Worm (Caenorhabditis elegans) whole organism, midembryonic: Measurements from ENCODE around the gene Y37E11B.1.

Experiments
- T22C8.4 ChIP-seq: fragments of 200-800 bp; sonication (Bioruptor generic); IDR thresholded peaks from 2 replicates; pipeline ENCODE4 v1.3.6; 2022; ENCODE audit warnings: missing genetic modification characterization, missing compliant biosample characterization
- cog-1 ChIP-seq: sonication (generic microtip); optimal IDR thresholded peaks from 2 replicates; lab custom pipeline; 2016; ENCODE audit warnings: missing genetic modification characterization, missing compliant biosample characterization
- flt-1 ChIP-seq: fragments of 200-800 bp; sonication (Bioruptor generic); IDR thresholded peaks from 2 replicates; pipeline ENCODE4 v1.3.6; 2022; ENCODE audit warnings: missing genetic modification characterization, missing compliant biosample characterization
- klf-2 ChIP-seq: fragments of 200-800 bp; sonication (Bioruptor generic); conservative IDR thresholded peaks from 2 replicates; pipeline ENCODE4 v1.3.6; 2022; ENCODE audit warnings: missing genetic modification reagents, missing genetic modification characterization, missing compliant biosample characterization
- med-1 ChIP-seq: sonication (generic microtip); optimal IDR thresholded peaks from 2 replicates; lab custom pipeline; 2017; ENCODE audit warnings: missing genetic modification characterization, mild to moderate bottlenecking, missing compliant biosample characterization, antibody characterized with exemption, missing genetic modification reagents; ENCODE audit not compliant: insufficient read depth
- ref-1 ChIP-seq: fragments of 200-800 bp; sonication (Bioruptor generic); conservative IDR thresholded peaks from 2 replicates; pipeline ENCODE4 v1.3.6; 2022; ENCODE audit warnings: missing genetic modification reagents, missing genetic modification characterization, missing compliant biosample characterization
- tab-1 ChIP-seq: fragments of 200-800 bp; sonication (Bioruptor generic); IDR thresholded peaks from 2 replicates; pipeline ENCODE4 v1.3.6; 2022; ENCODE audit warnings: missing genetic modification characterization, missing compliant biosample characterization
- ztf-23 ChIP-seq: fragments of 200-800 bp; sonication (Bioruptor generic); IDR thresholded peaks from 2 replicates; pipeline ENCODE4 v1.3.6; 2022; ENCODE audit warnings: missing genetic modification reagents, missing genetic modification characterization, missing compliant biosample characterization
- ztf-29 ChIP-seq: fragments of 200-800 bp; sonication (Bioruptor generic); IDR thresholded peaks from 2 replicates; pipeline ENCODE4 v1.3.6; 2022; ENCODE audit warnings: missing genetic modification reagents, missing genetic modification characterization, missing compliant biosample characterization

Gene Y37E11B.1

ce11 chrIV:3579477-3579975 is at the start of gene Y37E11B.1:
TSS of gene Y37E11B.1 (plus strand) at chrIV:3579621.
- TF ChIP-seq ref-1 (no peak), klf-2 (GFP tag; lab: Robert Waterston, UW) (no peak), med-1 (GFP tag; lab: Kevin White, UChicago) (no peak), flt-1 (no peak), ztf-23 (GFP tag; lab: Robert Waterston, UW) (no peak), ztf-29 (GFP tag; lab: Robert Waterston, UW) (no peak), T22C8.4 (GFP tag; lab: Robert Waterston, UW) (no peak), tab-1 (GFP tag; lab: Robert Waterston, UW) (no peak), cog-1 (tag; lab: Kevin White, UChicago) (no peak)

DNA sequence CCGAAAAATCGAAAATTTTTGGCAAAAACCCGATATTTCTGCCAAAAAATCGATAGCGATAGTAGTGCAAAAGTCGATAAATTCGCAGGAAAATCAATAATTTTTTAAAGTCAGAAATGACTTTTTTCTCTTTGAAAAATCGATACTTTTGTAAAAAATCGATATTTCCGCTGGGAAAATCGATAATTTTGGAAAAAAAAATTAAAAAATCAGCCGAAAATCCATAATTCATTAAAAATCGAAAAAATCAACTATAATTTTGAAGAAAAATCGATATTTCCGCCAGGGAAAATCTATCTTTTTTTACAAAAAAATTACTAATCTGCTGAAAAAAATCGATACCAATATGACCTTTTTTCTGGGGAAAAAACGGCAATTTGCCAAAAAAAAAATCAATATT is 47.9 kb upstream of the Y37E11B.1 start:
- TF ChIP-seq klf-2 (GFP tag; lab: Robert Waterston, UW) (no peak), T22C8.4 (GFP tag; lab: Robert Waterston, UW) (peak; percentile 66; the same call in 1 of the 2 replicates)

DNA sequence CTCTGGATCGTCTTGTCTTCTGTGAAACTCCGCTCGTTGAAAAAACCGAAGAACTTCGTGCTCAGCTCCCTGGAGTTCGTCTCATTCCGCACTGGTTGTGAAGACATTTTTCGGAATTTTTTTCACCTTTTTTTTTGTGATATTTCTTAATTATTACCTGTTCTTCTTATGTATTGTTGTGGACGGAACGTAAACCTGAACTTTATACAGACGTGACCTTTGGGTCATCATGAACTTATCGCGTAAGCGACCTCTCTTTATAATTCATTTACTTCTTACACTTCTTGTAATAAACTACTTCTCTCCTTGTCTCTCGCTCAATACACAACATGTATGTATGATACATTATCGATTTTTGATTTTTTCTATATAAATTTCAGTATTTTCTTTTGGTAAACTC is 47.3 kb upstream of the Y37E11B.1 start, which contains the start of gene M57.1:
Gene M57.1 (plus strand): TSS at position 301 of the 400 bp plus-strand sequence.
- TF ChIP-seq ref-1, result no peak
- no peak for TF ChIP-seq ztf-29 (GFP tag; lab: Robert Waterston, UW)
- TF ChIP-seq med-1 (GFP tag; lab: Kevin White, UChicago), result no peak
- no peak for TF ChIP-seq klf-2 (GFP tag; lab: Robert Waterston, UW)
- TF ChIP-seq T22C8.4 (GFP tag; lab: Robert Waterston, UW), result no peak

- no peak for TF ChIP-seq ztf-23 (GFP tag; lab: Robert Waterston, UW)
- TF ChIP-seq tab-1 (GFP tag; lab: Robert Waterston, UW), result no peak
- no peak for TF ChIP-seq cog-1 (tag; lab: Kevin White, UChicago)
- TF ChIP-seq med-1 (GFP tag; lab: Kevin White, UChicago), result no peak
- TF ChIP-seq ztf-29 (GFP tag; lab: Robert Waterston, UW), result no peak
- no peak for TF ChIP-seq flt-1
- no peak for TF ChIP-seq klf-2 (GFP tag; lab: Robert Waterston, UW)
- no peak for TF ChIP-seq T22C8.4 (GFP tag; lab: Robert Waterston, UW)
- TF ChIP-seq ref-1, result no peak
Measured at ce11 chrIV:3532989-3533388, 46.4 kb upstream of the Y37E11B.1 start.

ce11 chrIV:3539253-3539652 is 40.2 kb upstream of the Y37E11B.1 start:
- TF ChIP-seq T22C8.4 (GFP tag; lab: Robert Waterston, UW) (no peak), flt-1 (no peak), klf-2 (GFP tag; lab: Robert Waterston, UW) (no peak), cog-1 (tag; lab: Kevin White, UChicago) (no peak), ztf-29 (GFP tag; lab: Robert Waterston, UW) (no peak), tab-1 (GFP tag; lab: Robert Waterston, UW) (no peak), ztf-23 (GFP tag; lab: Robert Waterston, UW) (no peak), ref-1 (no peak), med-1 (GFP tag; lab: Kevin White, UChicago) (no peak)

DNA sequence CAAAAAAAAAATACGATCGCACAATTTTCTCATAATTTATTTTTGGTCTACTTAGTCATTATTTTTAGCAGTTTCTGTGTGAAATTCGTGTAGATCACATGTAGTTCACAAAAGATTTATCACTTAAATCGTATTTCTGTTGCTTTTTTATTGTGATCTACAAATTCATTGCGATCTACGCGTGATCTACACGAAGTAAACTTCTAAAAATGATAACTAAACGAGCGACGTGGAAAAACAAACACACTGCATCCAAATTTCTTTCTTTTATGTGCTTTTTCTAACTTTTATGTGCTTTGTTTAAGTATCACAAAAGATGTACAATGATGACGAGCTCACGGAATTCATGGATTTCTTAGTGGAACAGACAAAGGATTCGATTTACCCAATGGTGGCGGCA is 39.5 kb upstream of the Y37E11B.1 start, which contains the start of gene B0212.3:
Gene B0212.3 (plus strand): TSS at position 301 of the 400 bp plus-strand sequence.
- TF ChIP-seq tab-1 (GFP tag; lab: Robert Waterston, UW) (no peak), ztf-29 (GFP tag; lab: Robert Waterston, UW) (no peak), T22C8.4 (GFP tag; lab: Robert Waterston, UW) (no peak), ref-1 (no peak), klf-2 (GFP tag; lab: Robert Waterston, UW) (no peak), cog-1 (tag; lab: Kevin White, UChicago) (no peak), med-1 (GFP tag; lab: Kevin White, UChicago) (no peak), ztf-23 (GFP tag; lab: Robert Waterston, UW) (no peak), flt-1 (no peak)

- TF ChIP-seq ztf-29 (GFP tag; lab: Robert Waterston, UW), result no peak
- no peak for TF ChIP-seq ref-1
- no peak for TF ChIP-seq klf-2 (GFP tag; lab: Robert Waterston, UW)
- TF ChIP-seq flt-1, result no peak
- TF ChIP-seq T22C8.4 (GFP tag; lab: Robert Waterston, UW), result 0 out of 2 replicates have a peak, but pooled peaks have one; percentile 58
- TF ChIP-seq tab-1 (GFP tag; lab: Robert Waterston, UW), result no peak
- no peak for TF ChIP-seq med-1 (GFP tag; lab: Kevin White, UChicago)
- TF ChIP-seq cog-1 (tag; lab: Kevin White, UChicago), result no peak
Measured at ce11 chrIV:3545060-3545459, 34.4 kb upstream of the Y37E11B.1 start.

DNA sequence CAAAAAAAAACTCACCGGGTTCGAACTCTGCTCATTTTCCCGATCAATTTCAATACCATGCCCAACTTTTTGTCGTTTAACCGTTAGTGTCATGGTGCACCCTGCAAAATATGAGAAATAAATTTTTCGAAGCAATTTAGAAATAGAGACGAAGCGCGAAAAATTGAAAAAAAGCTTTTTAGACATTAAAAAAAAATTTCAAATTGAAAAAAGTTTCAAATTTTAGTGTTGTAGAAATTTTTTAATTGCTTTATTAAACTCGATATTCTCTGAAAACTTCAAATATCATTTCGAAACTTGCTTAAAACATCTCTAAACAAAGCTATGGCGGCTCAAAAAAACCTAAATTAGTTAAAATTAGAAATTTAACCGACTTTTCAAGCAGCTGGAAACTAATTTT is 31.9 kb upstream of the Y37E11B.1 start, which contains the start of gene nstp-6:
Gene nstp-6 (minus strand): TSS at position 101 of the 400 bp plus-strand sequence.
- TF ChIP-seq ztf-29 (GFP tag; lab: Robert Waterston, UW), result no peak
- TF ChIP-seq klf-2 (GFP tag; lab: Robert Waterston, UW), result no peak
- no peak for TF ChIP-seq flt-1
- TF ChIP-seq tab-1 (GFP tag; lab: Robert Waterston, UW), result no peak
- no peak for TF ChIP-seq ref-1
- no peak for TF ChIP-seq T22C8.4 (GFP tag; lab: Robert Waterston, UW)
- no peak for TF ChIP-seq ztf-23 (GFP tag; lab: Robert Waterston, UW)
- TF ChIP-seq med-1 (GFP tag; lab: Kevin White, UChicago), result no peak
- TF ChIP-seq cog-1 (tag; lab: Kevin White, UChicago), result no peak

ce11 chrIV:3548315-3548714 is 31.1 kb upstream of the Y37E11B.1 start:
- TF ChIP-seq ztf-23 (GFP tag; lab: Robert Waterston, UW), result no peak
- no peak for TF ChIP-seq ref-1
- no peak for TF ChIP-seq klf-2 (GFP tag; lab: Robert Waterston, UW)
- no peak for TF ChIP-seq ztf-29 (GFP tag; lab: Robert Waterston, UW)
- TF ChIP-seq flt-1, result no peak
- no peak for TF ChIP-seq cog-1 (tag; lab: Kevin White, UChicago)
- TF ChIP-seq T22C8.4 (GFP tag; lab: Robert Waterston, UW), result no peak
- TF ChIP-seq tab-1 (GFP tag; lab: Robert Waterston, UW), result no peak
- no peak for TF ChIP-seq med-1 (GFP tag; lab: Kevin White, UChicago)
